Worm (Caenorhabditis elegans): ENCODE results near the gene T22F7.4.

- TF ChIP-seq ztf-11 (tag; optimal IDR thresholded peaks at IDR 0.05) (no peak), fkh-2 (tag; optimal IDR thresholded peaks at IDR 0.05) (no peak), unc-62 (GFP tag; optimal IDR thresholded peaks at IDR 0.05) (no peak), R02D3.7 (tag; optimal IDR thresholded peaks at IDR 0.05) (no peak), snpc-4 (tag; optimal IDR thresholded peaks at IDR 0.05) (no peak), nhr-11 (tag; optimal IDR thresholded peaks at IDR 0.05) (no peak), lin-39 (tag; optimal IDR thresholded peaks at IDR 0.05) (no peak), skn-1 (tag; optimal IDR thresholded peaks at IDR 0.05) (no peak), nhr-77 (tag; optimal IDR thresholded peaks at IDR 0.05) (no peak)
Measured at ce11 chrIII:475154-475553, 51.6 kb downstream of the T22F7.4 start, which contains the start of gene mat-3.

Measured in whole organism, L3 larva.